Fruit fly (Drosophila melanogaster): ENCODE measurements around the gene CG32181.

CG32181 gene

DNA sequence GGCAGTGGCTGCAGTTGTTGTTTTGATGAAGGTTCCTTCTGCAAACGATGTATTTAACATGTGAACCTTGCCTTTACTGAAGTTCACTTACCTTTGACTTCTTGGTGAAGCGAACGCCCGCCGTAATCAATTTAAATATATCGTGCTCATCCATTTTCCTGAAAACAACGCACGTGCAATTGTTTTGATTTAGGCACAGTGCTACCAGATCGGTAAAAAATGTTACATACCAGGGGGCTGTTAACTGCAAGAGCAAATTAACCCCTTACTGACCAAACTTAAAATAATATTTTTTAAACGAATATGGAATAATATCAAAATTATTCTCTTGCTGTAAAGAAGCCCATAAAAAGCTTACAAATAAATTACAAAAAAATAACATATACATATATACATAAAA is 45.0 kb downstream of the CG32181 start, which contains the start of gene ais (continued):
- TF ChIP-seq CG4318 (GFP tag; optimal IDR thresholded peaks at IDR 0.05): no peak
- TF ChIP-seq Blimp-1 (GFP tag; optimal IDR thresholded peaks at IDR 0.05): no peak
- TF ChIP-seq dac (GFP tag; optimal IDR thresholded peaks at IDR 0.05): no peak
- TF ChIP-seq salr (GFP tag; optimal IDR thresholded peaks at IDR 0.05): no peak

DNA sequence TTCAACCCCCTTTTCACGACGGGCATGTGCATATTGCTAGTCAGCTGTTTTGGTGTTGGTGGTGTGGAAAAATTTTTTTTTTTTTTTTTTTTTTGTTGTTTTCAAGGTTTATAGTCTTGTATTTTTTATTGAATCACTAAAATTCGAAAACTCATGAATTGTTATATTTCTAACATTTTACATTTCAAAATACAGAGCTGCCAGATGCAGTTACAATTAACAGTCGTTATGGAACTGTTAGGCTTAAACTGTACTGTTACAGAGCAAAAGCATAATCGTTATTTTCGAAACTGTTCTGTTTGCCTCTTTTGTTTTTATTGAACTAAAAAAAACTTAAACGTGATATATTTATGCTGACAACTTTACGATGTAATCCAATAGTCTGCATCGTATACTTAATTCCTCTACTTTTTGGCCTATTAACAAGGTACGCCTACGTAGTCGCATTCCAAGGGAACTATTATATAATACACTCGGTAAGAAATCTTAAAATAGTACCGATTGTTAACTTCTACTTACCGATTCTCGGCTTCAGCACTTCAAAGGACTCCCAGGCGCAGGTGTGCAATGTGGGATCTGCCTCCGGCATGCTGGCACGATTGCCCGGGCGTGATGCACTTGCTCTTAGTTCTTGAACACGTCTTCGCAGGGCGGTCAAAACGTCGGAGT is 47.0 kb downstream of the CG32181 start, which contains the start of gene CG32187:
CG32187 (minus strand) TSS at position 9 of the 669 bp plus-strand sequence.
- no peak for TF ChIP-seq ss (GFP tag; optimal IDR thresholded peaks at IDR 0.05)
- no peak for TF ChIP-seq CG32006 (GFP tag; optimal IDR thresholded peaks at IDR 0.05)
- TF ChIP-seq CG16779 (tag; optimal IDR thresholded peaks at IDR 0.05): no peak
- no peak for TF ChIP-seq CG31627 (GFP tag; optimal IDR thresholded peaks at IDR 0.05)
- no peak for TF ChIP-seq Hr4 (GFP tag; optimal IDR thresholded peaks at IDR 0.05)
- no peak for TF ChIP-seq Eip93F (GFP tag; optimal IDR thresholded peaks at IDR 0.05)
- TF ChIP-seq Eip75B (GFP tag; optimal IDR thresholded peaks at IDR 0.05): no peak
- TF ChIP-seq Sox15 (GFP tag; optimal IDR thresholded peaks at IDR 0.05): no peak
- no peak for TF ChIP-seq fkh (GFP tag; optimal IDR thresholded peaks at IDR 0.05)
- no peak for TF ChIP-seq pdm3 (GFP tag; optimal IDR thresholded peaks at IDR 0.05)

DNA sequence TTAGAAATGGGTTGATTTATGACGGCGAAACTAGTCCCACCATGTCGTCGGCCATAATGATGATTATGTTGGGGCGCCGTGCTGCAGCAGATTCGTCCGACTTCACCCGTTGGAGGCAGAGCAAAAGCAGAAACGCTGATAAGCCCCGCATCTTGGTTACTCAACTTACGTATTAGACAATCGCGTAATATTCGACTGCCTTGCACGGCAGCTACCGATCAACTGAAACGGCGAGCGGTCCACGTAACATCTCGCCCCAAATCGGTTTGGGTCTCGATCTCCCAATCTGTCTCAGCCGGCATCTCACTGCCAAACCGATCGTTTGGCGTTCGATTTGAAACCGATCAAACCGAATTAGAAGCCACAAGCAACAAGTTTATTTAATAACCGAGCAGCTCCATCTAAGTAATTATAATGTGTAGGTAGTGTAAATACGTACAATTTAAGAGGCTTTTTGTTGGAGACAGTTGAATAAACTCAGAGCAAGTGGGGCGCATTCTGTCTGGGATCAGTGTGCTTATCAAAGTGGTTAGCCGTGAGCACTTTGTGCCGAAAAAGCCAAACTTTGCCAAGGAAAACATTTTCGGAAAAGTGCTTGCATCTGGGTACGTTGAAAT is 49.2 kb downstream of the CG32181 start, which contains the start of gene CG32191:
CG32191 (minus strand) TSS at position 550 of the 617 bp plus-strand sequence.
- TF ChIP-seq vri (GFP tag; optimal IDR thresholded peaks at IDR 0.05) (peak; percentile 11), fkh (GFP tag; optimal IDR thresholded peaks at IDR 0.05) (peak; percentile 64), CG10669 (GFP tag; optimal IDR thresholded peaks at IDR 0.05) (no peak)
